Comparison of ENCODE assay signal across 3 fruit fly cellular contexts in the genomic region with DNA sequence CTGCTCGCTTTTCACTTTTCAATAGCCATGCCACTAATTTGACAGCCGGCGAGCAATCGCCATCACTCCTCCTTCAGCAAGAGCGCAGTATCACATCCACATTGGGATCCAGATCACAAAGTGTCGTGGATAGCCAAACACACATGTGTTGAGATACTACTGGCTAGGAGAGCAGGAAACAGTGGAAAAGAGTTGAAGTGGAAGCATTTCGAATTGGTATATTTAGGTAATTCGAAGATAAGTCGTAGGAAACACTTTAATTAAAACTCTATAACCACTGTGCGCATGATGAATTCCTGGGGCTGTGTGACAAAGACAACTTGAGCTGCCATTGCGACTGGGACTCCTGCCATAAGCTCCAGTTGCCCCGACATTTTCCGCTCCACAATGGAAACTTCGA.
TF ChIP-seq lines count a peak whose summit lies in the region.

No protein-coding gene starts in this region.

- no peak for TF ChIP-seq CTCF in whole organism, embryonic (GFP tag; optimal IDR thresholded peaks at IDR 0.05; lab: Kevin White, UChicago)

TF ChIP-seq in whole organism, embryonic, 481 proteins besides CTCF, POLR2A, EP300 and RAD21:
- TF ChIP-seq psq (GFP tag; optimal IDR thresholded peaks at IDR 0.05; lab: Kevin White, UChicago) (no peak), zf30C (GFP tag; optimal IDR thresholded peaks at IDR 0.05; lab: Kevin White, UChicago) (no peak), lov (optimal IDR thresholded peaks at IDR 0.05; lab: Kevin White, UChicago) (no peak), lov (GFP tag; IDR thresholded peaks at IDR 0.05; lab: Robert Waterston, UW) (no peak), Drgx (GFP tag; IDR thresholded peaks at IDR 0.05; lab: Robert Waterston, UW) (peak; percentile 25; the same call in 1 of the 2 replicates), disco-r (GFP tag; optimal IDR thresholded peaks at IDR 0.05; lab: Kevin White, UChicago) (no peak), tio (GFP tag; optimal IDR thresholded peaks at IDR 0.05; lab: Kevin White, UChicago) (no peak), gt (GFP tag; IDR thresholded peaks at IDR 0.05; lab: Robert Waterston, UW) (peak; percentile 14; the same call in 1 of the 2 replicates), crol (GFP tag; IDR thresholded peaks at IDR 0.05; lab: Robert Waterston, UW) (no peak)

TF ChIP-seq in whole organism, prepupa, 60 proteins besides CTCF, POLR2A, EP300 and RAD21 (continues in another document):
- no peak for TF ChIP-seq CG34406 (GFP tag; optimal IDR thresholded peaks at IDR 0.05; lab: Kevin White, UChicago)
- no peak for TF ChIP-seq Blimp-1 (GFP tag; optimal IDR thresholded peaks at IDR 0.05; lab: Kevin White, UChicago)
- TF ChIP-seq CG11902 (GFP tag; optimal IDR thresholded peaks at IDR 0.05; lab: Kevin White, UChicago) = no peak
- TF ChIP-seq Ets21C (GFP tag; optimal IDR thresholded peaks at IDR 0.05; lab: Kevin White, UChicago) = no peak
- no peak for TF ChIP-seq CG31627 (GFP tag; optimal IDR thresholded peaks at IDR 0.05; lab: Kevin White, UChicago)
- TF ChIP-seq CG8119 (GFP tag; IDR thresholded peaks at IDR 0.05; lab: Robert Waterston, UW) = peak; percentile 35; the same call in 1 of the 3 replicates
- TF ChIP-seq achi (GFP tag; optimal IDR thresholded peaks at IDR 0.05; lab: Kevin White, UChicago) = peak; percentile 37
- peak; percentile 27 for TF ChIP-seq Sox14 (GFP tag; optimal IDR thresholded peaks at IDR 0.05; lab: Kevin White, UChicago)
- peak in 1 of 2 experiments; percentile 26 for TF ChIP-seq ss (GFP tag; optimal IDR thresholded peaks at IDR 0.05; lab: Kevin White, UChicago)
- TF ChIP-seq CG15336 (GFP tag; IDR thresholded peaks at IDR 0.05; lab: Robert Waterston, UW) = peak; percentile 54
- TF ChIP-seq eg (GFP tag; IDR thresholded peaks at IDR 0.05; lab: Robert Waterston, UW) = peak; percentile 47; the same call in 2 of the 3 replicates
- TF ChIP-seq CG4318 (GFP tag; optimal IDR thresholded peaks at IDR 0.05; lab: Kevin White, UChicago) = no peak
- TF ChIP-seq acj6 (GFP tag; optimal IDR thresholded peaks at IDR 0.05; lab: Kevin White, UChicago) = peak; percentile 50
- no peak for TF ChIP-seq Sox102F (GFP tag; optimal IDR thresholded peaks at IDR 0.05; lab: Kevin White, UChicago)
- peak; percentile 12 for TF ChIP-seq pdm3 (GFP tag; optimal IDR thresholded peaks at IDR 0.05; lab: Kevin White, UChicago)
- TF ChIP-seq topi (GFP tag; optimal IDR thresholded peaks at IDR 0.05; lab: Kevin White, UChicago) = no peak
- TF ChIP-seq salr (GFP tag; optimal IDR thresholded peaks at IDR 0.05; lab: Kevin White, UChicago) = peak in 1 of 2 experiments; percentile 16
- no peak for TF ChIP-seq Met (GFP tag; optimal IDR thresholded peaks at IDR 0.05; lab: Kevin White, UChicago)
- TF ChIP-seq CG32006 (GFP tag; optimal IDR thresholded peaks at IDR 0.05; lab: Kevin White, UChicago) = peak; percentile 56
- no peak for TF ChIP-seq CG16779 (tag; optimal IDR thresholded peaks at IDR 0.05; lab: Kevin White, UChicago)
- TF ChIP-seq CG8319 (GFP tag; optimal IDR thresholded peaks at IDR 0.05; lab: Kevin White, UChicago) = no peak
- no peak for TF ChIP-seq Gug (GFP tag; IDR thresholded peaks at IDR 0.05; lab: Robert Waterston, UW)
- TF ChIP-seq Eip75B (GFP tag; optimal IDR thresholded peaks at IDR 0.05; lab: Kevin White, UChicago) = no peak
- TF ChIP-seq CG6276 (GFP tag; optimal IDR thresholded peaks at IDR 0.05; lab: Kevin White, UChicago) = peak; percentile 26
- TF ChIP-seq Hr4 (GFP tag; optimal IDR thresholded peaks at IDR 0.05; lab: Kevin White, UChicago) = peak; percentile 53
- no peak for TF ChIP-seq dac (GFP tag; optimal IDR thresholded peaks at IDR 0.05; lab: Kevin White, UChicago)
- TF ChIP-seq Hr38 (GFP tag; optimal IDR thresholded peaks at IDR 0.05; lab: Kevin White, UChicago) = no peak
- TF ChIP-seq Ets96B (tag; optimal IDR thresholded peaks at IDR 0.05; lab: Kevin White, UChicago) = peak; percentile 45
- TF ChIP-seq esn (GFP tag; optimal IDR thresholded peaks at IDR 0.05; lab: Kevin White, UChicago) = no peak
- no peak for TF ChIP-seq fd59A (GFP tag; optimal IDR thresholded peaks at IDR 0.05; lab: Kevin White, UChicago)
- TF ChIP-seq CG11294 (GFP tag; IDR thresholded peaks at IDR 0.05; lab: Robert Waterston, UW) = 0 out of 2 replicates have a peak, but pooled peaks have one; percentile 9
- no peak for TF ChIP-seq CG8632 (GFP tag; optimal IDR thresholded peaks at IDR 0.05; lab: Kevin White, UChicago)
- TF ChIP-seq net (GFP tag; optimal IDR thresholded peaks at IDR 0.05; lab: Kevin White, UChicago) = peak; percentile 26
- no peak for TF ChIP-seq Eip93F (GFP tag; optimal IDR thresholded peaks at IDR 0.05; lab: Kevin White, UChicago)
- TF ChIP-seq CG7368 (GFP tag; optimal IDR thresholded peaks at IDR 0.05; lab: Kevin White, UChicago) = peak; percentile 19
- TF ChIP-seq fkh (GFP tag; optimal IDR thresholded peaks at IDR 0.05; lab: Kevin White, UChicago) = no peak
- no peak for TF ChIP-seq cyc (GFP tag; optimal IDR thresholded peaks at IDR 0.05; lab: Kevin White, UChicago)
- peak; percentile 24 for TF ChIP-seq OdsH (GFP tag; optimal IDR thresholded peaks at IDR 0.05; lab: Kevin White, UChicago)
- no peak for TF ChIP-seq Sox15 (GFP tag; optimal IDR thresholded peaks at IDR 0.05; lab: Kevin White, UChicago)

TF ChIP-seq in whole organism, pupa, 21 proteins besides CTCF, POLR2A, EP300 and RAD21:
- TF ChIP-seq D1 (tag; optimal IDR thresholded peaks at IDR 0.05; lab: Kevin White, UChicago) (no peak), CG9948 (tag; optimal IDR thresholded peaks at IDR 0.05; lab: Kevin White, UChicago) (peak; percentile 32), Snoo (tag; optimal IDR thresholded peaks at IDR 0.05; lab: Kevin White, UChicago) (no peak), fd96Ca (GFP tag; IDR thresholded peaks at IDR 0.05; lab: Robert Waterston, UW) (0 out of 3 replicates have a peak, but pooled peaks have one; percentile 44), CG8301 (tag; optimal IDR thresholded peaks at IDR 0.05; lab: Kevin White, UChicago) (peak; percentile 30), Pif1A (GFP tag; optimal IDR thresholded peaks at IDR 0.05; lab: Kevin White, UChicago) (no peak), CG8159 (tag; optimal IDR thresholded peaks at IDR 0.05; lab: Kevin White, UChicago) (peak; percentile 53), gl (tag; optimal IDR thresholded peaks at IDR 0.05; lab: Kevin White, UChicago) (no peak), CG32121 (GFP tag; IDR thresholded peaks at IDR 0.05; lab: Robert Waterston, UW) (peak; percentile 38; the same call in 1 of the 2 replicates), CG12605 (GFP tag; IDR thresholded peaks at IDR 0.05; lab: Robert Waterston, UW) (0 out of 2 replicates have a peak, but pooled peaks have one; percentile 38), Ets98B (GFP tag; IDR thresholded peaks at IDR 0.05; lab: Robert Waterston, UW) (peak; percentile 65), CG4496 (GFP tag; IDR thresholded peaks at IDR 0.05; lab: Robert Waterston, UW) (peak; percentile 42; the same call in 2 of the 3 replicates), CG14655 (GFP tag; optimal IDR thresholded peaks at IDR 0.05; lab: Kevin White, UChicago) (peak; percentile 48), CG34367 (tag; optimal IDR thresholded peaks at IDR 0.05; lab: Kevin White, UChicago) (peak; percentile 21), CG17806 (tag; optimal IDR thresholded peaks at IDR 0.05; lab: Kevin White, UChicago) (peak; percentile 45), CG15710 (tag; optimal IDR thresholded peaks at IDR 0.05; lab: Kevin White, UChicago) (peak; percentile 43)
TF ChIP-seq in whole organism, pupa: peak in this region for 12.
